Fruit fly (Drosophila melanogaster): ENCODE results near the gene alpha-Est6.

alpha-Est6 gene

DNA sequence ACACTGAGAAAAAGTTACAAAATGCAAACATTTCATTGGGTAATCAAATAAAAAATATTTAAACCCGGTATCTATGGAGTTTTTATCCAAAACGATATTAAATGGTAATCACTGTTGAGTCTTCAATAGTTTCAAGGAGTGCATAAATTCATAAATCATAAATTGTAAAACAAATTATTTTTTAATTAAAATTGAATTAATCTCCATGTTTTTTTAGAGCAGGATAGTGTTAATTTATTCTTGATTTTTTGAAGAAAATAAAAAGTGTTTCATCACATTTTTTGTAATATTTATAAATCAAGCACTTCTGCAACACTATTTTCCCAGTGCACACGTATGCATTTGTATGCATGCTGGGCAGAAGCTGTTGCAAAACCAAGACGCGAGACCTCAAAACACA is 37.7 kb downstream of the alpha-Est6 start (continued):
- peak; percentile 29 for TF ChIP-seq cato (GFP tag; optimal IDR thresholded peaks at IDR 0.05; ENCODE audit: borderline replicate concordance)
- TF ChIP-seq CG8765 (GFP tag; IDR thresholded peaks at IDR 0.05) = no peak
- peak; percentile 69 for TF ChIP-seq CG15269 (tag; optimal IDR thresholded peaks at IDR 0.05)
- no peak for TF ChIP-seq CG15073 (GFP tag; optimal IDR thresholded peaks at IDR 0.05)
- TF ChIP-seq insv (GFP tag; optimal IDR thresholded peaks at IDR 0.05) = no peak
- no peak for TF ChIP-seq ems (GFP tag; optimal IDR thresholded peaks at IDR 0.05)
- TF ChIP-seq Rx (GFP tag; IDR thresholded peaks at IDR 0.05) = no peak
- no peak for TF ChIP-seq Awh (GFP tag; IDR thresholded peaks at IDR 0.05)
- peak; percentile 66 for TF ChIP-seq CG8388 (GFP tag; optimal IDR thresholded peaks at IDR 0.05)
- TF ChIP-seq CG18619 (GFP tag; optimal IDR thresholded peaks at IDR 0.05) = peak; percentile 21
- no peak for TF ChIP-seq Pdp1 (GFP tag; optimal IDR thresholded peaks at IDR 0.05)
- TF ChIP-seq gsb (GFP tag; IDR thresholded peaks at IDR 0.05) = no peak
- TF ChIP-seq CG2120 (GFP tag; optimal IDR thresholded peaks at IDR 0.05) = no peak
- TF ChIP-seq ham (GFP tag; IDR thresholded peaks at IDR 0.05) = no peak
- no peak for TF ChIP-seq zfh1 (GFP tag; IDR thresholded peaks at IDR 0.05)
- TF ChIP-seq CG3065 (GFP tag; optimal IDR thresholded peaks at IDR 0.05) = no peak
- no peak for TF ChIP-seq lbe (GFP tag; optimal IDR thresholded peaks at IDR 0.05)
- TF ChIP-seq zfh2 (GFP tag; optimal IDR thresholded peaks at IDR 0.05) = no peak
- no peak for TF ChIP-seq CG15696 (tag; optimal IDR thresholded peaks at IDR 0.05)
- 0 out of 3 replicates have a peak, but pooled peaks have one; percentile 46 for TF ChIP-seq CG34422 (GFP tag; IDR thresholded peaks at IDR 0.05)
- peak; percentile 80 for TF ChIP-seq CG17359 (tag; optimal IDR thresholded peaks at IDR 0.05)
- TF ChIP-seq CG4707 (GFP tag; optimal IDR thresholded peaks at IDR 0.05) = no peak
- peak; percentile 86 for TF ChIP-seq phol (tag; optimal IDR thresholded peaks at IDR 0.05)
- no peak for TF ChIP-seq Taf1 (GFP tag; IDR thresholded peaks at IDR 0.05)
- no peak for TF ChIP-seq twi (tag; optimal IDR thresholded peaks at IDR 0.05)
- no peak for TF ChIP-seq CrebB (tag; optimal IDR thresholded peaks at IDR 0.05)
- peak; percentile 17 for TF ChIP-seq Fer2 (tag; optimal IDR thresholded peaks at IDR 0.05)
- no peak for TF ChIP-seq CG14014 (GFP tag; IDR thresholded peaks at IDR 0.05)
- peak; percentile 20 for TF ChIP-seq CG5245 (GFP tag; optimal IDR thresholded peaks at IDR 0.05)
- peak; percentile 66 for TF ChIP-seq Ptx1 (GFP tag; IDR thresholded peaks at IDR 0.05)
- no peak for TF ChIP-seq CG30020 (tag; optimal IDR thresholded peaks at IDR 0.05)
- no peak for TF ChIP-seq CG9797 (GFP tag; optimal IDR thresholded peaks at IDR 0.05)
- no peak for TF ChIP-seq CG8359 (GFP tag; optimal IDR thresholded peaks at IDR 0.05; ENCODE audit: borderline replicate concordance)
- TF ChIP-seq Bdp1 (GFP tag; optimal IDR thresholded peaks at IDR 0.05) = no peak
- peak; percentile 56 for TF ChIP-seq CG17385 (GFP tag; optimal IDR thresholded peaks at IDR 0.05)
- TF ChIP-seq psq (GFP tag; optimal IDR thresholded peaks at IDR 0.05) = no peak
- no peak for TF ChIP-seq shn (GFP tag; optimal IDR thresholded peaks at IDR 0.05)
- no peak for TF ChIP-seq HmgZ (tag; optimal IDR thresholded peaks at IDR 0.05)
- no peak for TF ChIP-seq CG34224 (GFP tag; IDR thresholded peaks at IDR 0.05; ENCODE audit: partially characterized antibody)
- no peak; the same call in none of the 2 replicates for TF ChIP-seq vvl (GFP tag; IDR thresholded peaks at IDR 0.05)
- TF ChIP-seq gfzf (GFP tag; optimal IDR thresholded peaks at IDR 0.05) = no peak
- no peak for TF ChIP-seq fru (optimal IDR thresholded peaks at IDR 0.05)
- no peak for TF ChIP-seq Camta (GFP tag; optimal IDR thresholded peaks at IDR 0.05)
- no peak for TF ChIP-seq Poxn (GFP tag; IDR thresholded peaks at IDR 0.05)
- TF ChIP-seq caup (GFP tag; optimal IDR thresholded peaks at IDR 0.05; ENCODE audit: severe bottlenecking) = no peak
- TF ChIP-seq row (GFP tag; IDR thresholded peaks at IDR 0.05) = peak; percentile 44
- TF ChIP-seq CG12299 (tag; optimal IDR thresholded peaks at IDR 0.05) = no peak
- no peak for TF ChIP-seq dan (GFP tag; IDR thresholded peaks at IDR 0.05)
- no peak for TF ChIP-seq ro (GFP tag; IDR thresholded peaks at IDR 0.05)
- no peak for TF ChIP-seq nerfin-2 (GFP tag; IDR thresholded peaks at IDR 0.05; ENCODE audit: partially characterized antibody)
- peak; percentile 81 for TF ChIP-seq CG2678 (tag; optimal IDR thresholded peaks at IDR 0.05)
- peak; percentile 1 for TF ChIP-seq CG15011 (GFP tag; optimal IDR thresholded peaks at IDR 0.05)
